Worm (Caenorhabditis elegans) whole organism, L1 larva: ENCODE data around the gene zip-3.

Source experiments
- ama-1 ChIP-seq: fragments of 150-350 bp; optimal IDR thresholded peaks from 2 replicates; lab custom pipeline; 2014
- elt-2 ChIP-seq: sonication (generic microtip); optimal IDR thresholded peaks from 2 replicates; lab custom pipeline; 2016; ENCODE audit warnings: missing genetic modification characterization, mild to moderate bottlenecking, inconsistent platforms, missing compliant biosample characterization, missing genetic modification reagents
- lin-15B ChIP-seq: fragments of 150-350 bp; sonication (generic microtip); optimal IDR thresholded peaks from 3 replicates; lab custom pipeline; 2014; ENCODE audit warnings: missing biosample characterization, missing genetic modification characterization
- tbx-2 ChIP-seq: sonication (generic microtip); optimal IDR thresholded peaks from 2 replicates; lab custom pipeline; 2016; ENCODE audit warnings: missing genetic modification characterization, missing compliant biosample characterization
- unc-130 ChIP-seq: fragments of 150-350 bp; optimal IDR thresholded peaks from 2 replicates; lab custom pipeline; 2017; ENCODE audit warnings: missing biosample characterization, missing genetic modification characterization, inconsistent platforms
- zag-1 ChIP-seq: fragments of 150-350 bp; optimal IDR thresholded peaks from 2 replicates; lab custom pipeline; 2014; ENCODE audit warnings: missing biosample characterization, missing genetic modification characterization
- ztf-11 ChIP-seq, 2 experiments: sonication (generic microtip); optimal IDR thresholded peaks; 2 replicates each; lab custom pipeline; 2016 to 2017; ENCODE audit warnings: missing genetic modification characterization in 2 of 2, missing biosample characterization in 1 of 2, missing compliant biosample characterization in 1 of 2
- ztf-4 ChIP-seq: fragments of 150-350 bp; optimal IDR thresholded peaks from 2 replicates; lab custom pipeline; 2014; ENCODE audit warnings: missing biosample characterization, missing genetic modification characterization

DNA sequence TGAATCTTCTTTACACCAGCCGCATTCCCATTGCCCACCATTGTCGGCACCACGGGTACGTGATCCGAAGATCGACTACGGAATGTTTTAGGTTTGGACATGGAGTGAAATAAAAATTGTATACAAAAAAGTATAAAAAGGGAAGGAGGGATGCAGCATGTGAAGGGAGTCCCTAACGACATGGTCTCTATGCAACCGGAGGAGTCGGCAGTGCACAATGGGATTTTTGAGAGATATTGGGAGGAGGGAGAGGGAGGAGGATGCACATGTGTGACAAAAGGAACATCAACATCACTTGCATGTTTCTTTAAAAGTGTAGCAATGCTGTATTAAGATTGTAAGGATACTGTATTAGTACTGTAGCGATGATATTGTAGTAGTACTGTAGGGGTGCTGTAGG lies 17.7 kb downstream of the zip-3 start, which contains the start of gene W07G1.1:
- TF ChIP-seq ama-1 (lab: Kevin White, UChicago) (no peak), ztf-4 (tag; lab: Kevin White, UChicago) (no peak), ztf-11 (tag; optimal IDR thresholded peaks at IDR 0.05; lab: Kevin White, UChicago) (no peak), elt-2 (tag; lab: Kevin White, UChicago) (no peak), zag-1 (tag; lab: Kevin White, UChicago) (no peak), tbx-2 (no peak), lin-15B (no peak), unc-130 (tag; lab: Kevin White, UChicago) (no peak)
